Fruit fly (Drosophila melanogaster) whole organism, embryonic: ENCODE data around the gene Gmppb.
A peak's percentile ranks its signal among the peaks of the same experiment; 100 is the strongest.

Source experiments
- Adf1 ChIP-seq: fragments of 200-800 bp; sonication (Bioruptor generic); IDR thresholded peaks from 2 replicates; pipeline ENCODE4 v1.3.6; 2022; ENCODE audit warnings: missing biosample characterization, missing genetic modification characterization
- Atf6 ChIP-seq: fragments of 200-800 bp; sonication (Bioruptor generic); IDR thresholded peaks from 2 replicates; pipeline ENCODE4 v1.3.6; 2022; ENCODE audit warnings: missing biosample characterization, missing genetic modification characterization
- BEAF-32 ChIP-seq: fragments of 200-800 bp; sonication (Bioruptor generic); optimal IDR thresholded peaks from 3 replicates; lab custom pipeline; 2017; ENCODE audit warnings: missing biosample characterization, missing genetic modification characterization, mild to moderate bottlenecking, moderate library complexity, missing genetic modification reagents
- C15 ChIP-seq: fragments of 200-800 bp; sonication (Bioruptor generic); IDR thresholded peaks from 3 replicates; pipeline ENCODE4 v1.3.6; 2022; ENCODE audit warnings: missing biosample characterization, missing genetic modification characterization
- CG10274 ChIP-seq: fragments of 200-800 bp; sonication (Bioruptor generic); optimal IDR thresholded peaks from 3 replicates; lab custom pipeline; 2017; ENCODE audit warnings: missing biosample characterization, mild to moderate bottlenecking, missing genetic modification characterization
- CG11560 ChIP-seq: fragments of 200-800 bp; sonication (Bioruptor generic); IDR thresholded peaks from 3 replicates; pipeline ENCODE4 v1.3.6; 2022; ENCODE audit warnings: missing biosample characterization, missing genetic modification characterization
- CG12071 ChIP-seq: fragments of 200-800 bp; sonication (Bioruptor generic); optimal IDR thresholded peaks from 3 replicates; lab custom pipeline; 2018; ENCODE audit warnings: missing biosample characterization, mild to moderate bottlenecking, missing genetic modification characterization
- CG14667 ChIP-seq: fragments of 200-800 bp; sonication (Bioruptor generic); IDR thresholded peaks from 2 replicates; pipeline ENCODE4 v1.3.6; 2022; ENCODE audit warnings: missing biosample characterization, missing genetic modification characterization
- CG15479 ChIP-seq: fragments of 200-800 bp; sonication (Bioruptor generic); optimal IDR thresholded peaks from 3 replicates; lab custom pipeline; 2019; ENCODE audit warnings: missing biosample characterization, mild to moderate bottlenecking, missing genetic modification characterization, moderate library complexity
- CG18011 ChIP-seq: fragments of 200-800 bp; sonication (Bioruptor generic); optimal IDR thresholded peaks from 2 replicates; lab custom pipeline; 2017; ENCODE audit warnings: missing biosample characterization, missing genetic modification characterization, mild to moderate bottlenecking, moderate library complexity, missing genotype
- CG30020 ChIP-seq: fragments of 200-800 bp; optimal IDR thresholded peaks from 2 replicates; lab custom pipeline; 2019; ENCODE audit warnings: missing biosample characterization, mild to moderate bottlenecking, missing genetic modification characterization, moderate library complexity
- CG31365 ChIP-seq: fragments of 200-800 bp; sonication (Bioruptor generic); optimal IDR thresholded peaks from 2 replicates; lab custom pipeline; 2018; ENCODE audit warnings: missing biosample characterization, mild to moderate bottlenecking, missing genetic modification characterization
- CG32767 ChIP-seq: fragments of 200-800 bp; sonication (Bioruptor generic); IDR thresholded peaks from 2 replicates; pipeline ENCODE4 v1.3.6; 2022; ENCODE audit warnings: missing biosample characterization, missing genetic modification characterization
- CG3838 ChIP-seq: fragments of 200-800 bp; sonication (Bioruptor generic); optimal IDR thresholded peaks from 3 replicates; lab custom pipeline; 2016; ENCODE audit warnings: missing biosample characterization, missing genetic modification characterization
- CG4730 ChIP-seq: fragments of 200-800 bp; sonication (Bioruptor generic); IDR thresholded peaks from 2 replicates; pipeline ENCODE4 v1.3.6; 2022; ENCODE audit warnings: missing biosample characterization, missing genetic modification characterization
- CG5953 ChIP-seq: fragments of 200-800 bp; sonication (Bioruptor generic); IDR thresholded peaks from 2 replicates; pipeline ENCODE4 v1.3.6; 2022; ENCODE audit warnings: missing biosample characterization, missing genetic modification characterization
- CG8944 ChIP-seq: fragments of 200-800 bp; sonication (Bioruptor generic); optimal IDR thresholded peaks from 3 replicates; lab custom pipeline; 2016; ENCODE audit warnings: missing biosample characterization, missing genetic modification characterization
- CrebB ChIP-seq: fragments of 200-800 bp; sonication (Bioruptor generic); optimal IDR thresholded peaks from 3 replicates; lab custom pipeline; 2018; ENCODE audit warnings: missing biosample characterization, mild to moderate bottlenecking, missing genetic modification characterization
- Ets65A ChIP-seq: fragments of 200-800 bp; sonication (Bioruptor generic); peaks from one replicate; lab custom pipeline; 2016; ENCODE audit warnings: missing biosample characterization, missing genetic modification characterization
- Fer2 ChIP-seq: fragments of 200-800 bp; sonication (Bioruptor generic); optimal IDR thresholded peaks from 2 replicates; lab custom pipeline; 2018; ENCODE audit warnings: missing biosample characterization, mild to moderate bottlenecking, missing genetic modification characterization, moderate library complexity
- Fer3 ChIP-seq: fragments of 200-800 bp; sonication (Bioruptor generic); optimal IDR thresholded peaks from 2 replicates; lab custom pipeline; 2018; ENCODE audit warnings: missing biosample characterization, mild to moderate bottlenecking, missing genetic modification characterization, moderate library complexity
- H2.0 ChIP-seq: fragments of 200-800 bp; sonication (Bioruptor generic); IDR thresholded peaks from 2 replicates; pipeline ENCODE4 v1.3.6; 2022; ENCODE audit warnings: missing biosample characterization, missing genetic modification characterization
- Jarid2 ChIP-seq: fragments of 200-800 bp; sonication (Bioruptor generic); optimal IDR thresholded peaks from 3 replicates; lab custom pipeline; 2017; ENCODE audit warnings: mild to moderate bottlenecking, missing biosample characterization, missing genetic modification reagents, missing genetic modification characterization
- MTF-1 ChIP-seq: fragments of 200-800 bp; sonication (Bioruptor generic); optimal IDR thresholded peaks from 2 replicates; lab custom pipeline; 2018; ENCODE audit warnings: missing biosample characterization, mild to moderate bottlenecking, missing genetic modification characterization, borderline replicate concordance
- Max ChIP-seq: fragments of 200-800 bp; sonication (Bioruptor generic); optimal IDR thresholded peaks from 2 replicates; lab custom pipeline; 2016; ENCODE audit warnings: missing biosample characterization, mild to moderate bottlenecking, missing genetic modification characterization
- NC2α ChIP-seq: fragments of 200-800 bp; sonication (Bioruptor generic); optimal IDR thresholded peaks from 2 replicates; lab custom pipeline; 2016; ENCODE audit warnings: missing biosample characterization, missing genetic modification characterization
- NC2β ChIP-seq: fragments of 200-800 bp; sonication (Bioruptor generic); optimal IDR thresholded peaks from 2 replicates; lab custom pipeline; 2016; ENCODE audit warnings: missing biosample characterization, missing genetic modification characterization
- Nf-YA ChIP-seq: fragments of 200-800 bp; sonication (Bioruptor generic); IDR thresholded peaks from 2 replicates; pipeline ENCODE4 v1.3.6; 2022; ENCODE audit warnings: missing biosample characterization, missing genetic modification characterization
- Nf-YB ChIP-seq: fragments of 200-800 bp; sonication (Bioruptor generic); optimal IDR thresholded peaks from 3 replicates; lab custom pipeline; 2019; ENCODE audit warnings: missing biosample characterization, mild to moderate bottlenecking, missing genetic modification characterization, moderate library complexity
- Poxn ChIP-seq: fragments of 200-800 bp; sonication (Bioruptor generic); IDR thresholded peaks from 2 replicates; pipeline ENCODE4 v1.3.6; 2022; ENCODE audit warnings: missing biosample characterization, missing genetic modification characterization
- Xrp1 ChIP-seq: fragments of 200-800 bp; sonication (Bioruptor generic); IDR thresholded peaks from 2 replicates; pipeline ENCODE4 v1.3.6; 2022; ENCODE audit warnings: missing biosample characterization, missing genetic modification characterization
- ac ChIP-seq: fragments of 200-800 bp; sonication (Bioruptor generic); optimal IDR thresholded peaks from 3 replicates; lab custom pipeline; 2017; ENCODE audit warnings: missing biosample characterization, mild to moderate bottlenecking, missing genetic modification characterization
- cas ChIP-seq: fragments of 200-800 bp; sonication (Bioruptor generic); IDR thresholded peaks from 2 replicates; pipeline ENCODE4 v1.3.6; 2022; ENCODE audit warnings: missing biosample characterization, missing genetic modification characterization
- ci ChIP-seq: fragments of 200-800 bp; sonication (Bioruptor generic); IDR thresholded peaks from 3 replicates; pipeline ENCODE4 v1.3.6; 2022; ENCODE audit warnings: missing biosample characterization, missing genetic modification characterization
- dm ChIP-seq: fragments of 200-800 bp; sonication (Bioruptor generic); optimal IDR thresholded peaks from 3 replicates; lab custom pipeline; 2016; ENCODE audit warnings: missing biosample characterization, missing genetic modification characterization
- ems ChIP-seq: fragments of 200-800 bp; sonication (Bioruptor generic); optimal IDR thresholded peaks from 3 replicates; lab custom pipeline; 2016; ENCODE audit warnings: missing biosample characterization, missing genetic modification characterization
- ewg ChIP-seq: fragments of 200-800 bp; sonication (Bioruptor generic); optimal IDR thresholded peaks from 3 replicates; lab custom pipeline; 2017; ENCODE audit warnings: mild to moderate bottlenecking, missing biosample characterization, missing genetic modification reagents, missing genetic modification characterization
- fd3F ChIP-seq: fragments of 200-800 bp; sonication (Bioruptor generic); optimal IDR thresholded peaks from 2 replicates; lab custom pipeline; 2018; ENCODE audit warnings: missing biosample characterization, mild to moderate bottlenecking, missing genetic modification characterization, moderate library complexity
- fd64A ChIP-seq: fragments of 200-800 bp; sonication (Bioruptor generic); optimal IDR thresholded peaks from 3 replicates; lab custom pipeline; 2018; ENCODE audit warnings: missing biosample characterization, mild to moderate bottlenecking, missing genetic modification characterization
- fru ChIP-seq: fragments of >200 bp; optimal IDR thresholded peaks from 2 replicates; lab custom pipeline; 2017
- gsb ChIP-seq: fragments of 200-800 bp; sonication (Bioruptor generic); IDR thresholded peaks from 2 replicates; pipeline ENCODE4 v1.3.6; 2022; ENCODE audit warnings: missing biosample characterization, missing genetic modification characterization
- insv ChIP-seq, 2 experiments: fragments of 200-800 bp; sonication (Bioruptor generic); optimal IDR thresholded peaks; 3 replicates each; lab custom pipeline; 2016 to 2018; ENCODE audit warnings: missing biosample characterization in 2 of 2, missing genetic modification characterization in 2 of 2
- jing ChIP-seq: fragments of 200-800 bp; sonication (Bioruptor generic); optimal IDR thresholded peaks from 2 replicates; lab custom pipeline; 2018; ENCODE audit warnings: missing biosample characterization, mild to moderate bottlenecking, missing genetic modification characterization
- kay ChIP-seq: fragments of 200-800 bp; sonication (Bioruptor generic); optimal IDR thresholded peaks from 2 replicates; lab custom pipeline; 2016; ENCODE audit warnings: missing biosample characterization, missing genetic modification characterization
- lilli ChIP-seq: fragments of 200-800 bp; sonication (Bioruptor generic); optimal IDR thresholded peaks from 3 replicates; lab custom pipeline; 2016; ENCODE audit warnings: missing biosample characterization, missing genetic modification characterization
- nerfin-1 ChIP-seq: fragments of 200-800 bp; sonication (Bioruptor generic); optimal IDR thresholded peaks from 3 replicates; lab custom pipeline; 2019; ENCODE audit warnings: missing biosample characterization, mild to moderate bottlenecking, missing genetic modification characterization, moderate library complexity
- nmo ChIP-seq: fragments of 200-800 bp; sonication (Bioruptor generic); optimal IDR thresholded peaks from 2 replicates; lab custom pipeline; 2018; ENCODE audit warnings: missing biosample characterization, mild to moderate bottlenecking, missing genetic modification characterization, moderate library complexity
- run ChIP-seq: fragments of 200-800 bp; sonication (Bioruptor generic); optimal IDR thresholded peaks from 3 replicates; lab custom pipeline; 2018; ENCODE audit warnings: missing biosample characterization, mild to moderate bottlenecking, missing genetic modification characterization
- salm ChIP-seq: fragments of 200-800 bp; sonication (Bioruptor generic); optimal IDR thresholded peaks from 2 replicates; lab custom pipeline; 2018; ENCODE audit warnings: missing biosample characterization, mild to moderate bottlenecking, missing genetic modification characterization
- sd ChIP-seq: fragments of 200-800 bp; sonication (Bioruptor generic); optimal IDR thresholded peaks from 3 replicates; lab custom pipeline; 2018; ENCODE audit warnings: missing biosample characterization, mild to moderate bottlenecking, missing genetic modification characterization, moderate library complexity
- vvl ChIP-seq: fragments of 200-800 bp; sonication (Bioruptor generic); IDR thresholded peaks from 2 replicates; pipeline ENCODE4 v1.3.6; 2022; ENCODE audit warnings: missing biosample characterization, missing genetic modification characterization
- wek ChIP-seq: fragments of 200-800 bp; sonication (Bioruptor generic); optimal IDR thresholded peaks from 3 replicates; lab custom pipeline; 2018; ENCODE audit warnings: missing biosample characterization, mild to moderate bottlenecking, missing genetic modification characterization, moderate library complexity
- zfh2 ChIP-seq: fragments of 200-800 bp; sonication (Bioruptor generic); optimal IDR thresholded peaks from 2 replicates; lab custom pipeline; 2016; ENCODE audit warnings: missing biosample characterization, missing genetic modification characterization

The Gmppb gene

DNA sequence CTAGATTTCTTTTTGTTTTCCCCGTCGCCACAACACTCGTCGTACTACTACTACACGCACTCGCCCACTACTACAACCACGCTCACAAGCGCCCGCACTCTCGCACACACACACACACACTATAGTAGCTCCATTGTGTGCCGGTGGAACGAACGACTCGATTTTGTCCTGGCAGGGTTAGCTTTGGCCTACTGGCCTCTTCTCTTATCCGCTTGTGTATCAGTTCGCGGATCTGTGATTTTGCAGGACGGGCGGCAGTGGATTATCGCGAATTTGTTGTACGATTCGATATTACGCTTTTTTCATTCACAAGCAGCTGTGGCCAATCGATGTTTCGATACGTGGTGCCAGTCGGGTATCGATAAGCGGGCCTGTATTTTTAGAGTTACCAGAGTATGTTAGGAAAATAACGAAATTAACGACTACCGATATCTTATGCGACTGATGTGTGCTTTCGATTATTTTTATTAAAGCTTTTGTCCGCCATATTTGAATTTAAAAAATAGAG is 9.9 kb downstream of the Gmppb start, which contains the start of gene CG14657 (continued):
- TF ChIP-seq ems (no peak), jing (GFP tag; lab: Kevin White, UChicago) (no peak), vvl (GFP tag; lab: Robert Waterston, UW) (no peak), Fer3 (tag; lab: Kevin White, UChicago) (no peak), Xrp1 (GFP tag; lab: Robert Waterston, UW) (no peak), CG4730 (GFP tag; lab: Robert Waterston, UW) (no peak), dm (GFP tag; lab: Kevin White, UChicago) (no peak), insv (GFP tag; optimal IDR thresholded peaks at IDR 0.05; lab: Kevin White, UChicago) (no peak), BEAF-32 (GFP tag; lab: Kevin White, UChicago) (peak; percentile 92), CG32767 (GFP tag; lab: Robert Waterston, UW) (no peak), Poxn (GFP tag; lab: Robert Waterston, UW) (no peak), Ets65A (GFP tag; lab: Kevin White, UChicago) (no peak), MTF-1 (GFP tag; lab: Kevin White, UChicago) (no peak), CG3838 (no peak), sd (tag; lab: Kevin White, UChicago) (no peak), kay (GFP tag; lab: Kevin White, UChicago) (no peak), ewg (no peak), nerfin-1 (tag; lab: Kevin White, UChicago) (peak; percentile 15), Jarid2 (GFP tag; lab: Kevin White, UChicago) (no peak), salm (tag; lab: Kevin White, UChicago) (peak; percentile 3), CG30020 (tag; lab: Kevin White, UChicago) (peak; percentile 50), CG31365 (tag; lab: Kevin White, UChicago) (no peak), run (peak; percentile 17), Adf1 (GFP tag; lab: Robert Waterston, UW) (no peak), CG12071 (no peak), C15 (GFP tag; lab: Robert Waterston, UW) (no peak), Fer2 (no peak), Atf6 (no peak), fd3F (GFP tag; lab: Kevin White, UChicago) (no peak), cas (no peak), Max (GFP tag; lab: Kevin White, UChicago) (no peak), NC2α (no peak), Nf-YB (GFP tag; lab: Kevin White, UChicago) (no peak), CG11560 (no peak), gsb (GFP tag; lab: Robert Waterston, UW) (no peak), CG14667 (GFP tag; lab: Robert Waterston, UW) (no peak), fru (peak; percentile 18), Nf-YA (no peak), NC2β (no peak), H2.0 (GFP tag; lab: Robert Waterston, UW) (no peak), CG8944 (no peak), wek (GFP tag; lab: Kevin White, UChicago) (no peak), zfh2 (GFP tag; lab: Kevin White, UChicago) (no peak), fd64A (GFP tag; lab: Kevin White, UChicago) (no peak), CG5953 (GFP tag; lab: Robert Waterston, UW) (no peak), CG15479 (peak; percentile 10), ac (GFP tag; lab: Kevin White, UChicago) (no peak), nmo (peak; percentile 29), ci (GFP tag; lab: Robert Waterston, UW) (no peak), CrebB (peak; percentile 13), CG18011 (GFP tag; lab: Kevin White, UChicago) (no peak), lilli (GFP tag; lab: Kevin White, UChicago) (no peak), CG10274 (no peak)
